Fruit fly (Drosophila melanogaster) ovary, adult (tissue): ENCODE data around the gene MnM.

Source experiments
- CG17801 ChIP-seq: fragments of 200-800 bp; optimal IDR thresholded peaks from 2 replicates; lab custom pipeline; 2019; ENCODE audit warnings: missing biosample characterization, mild to moderate bottlenecking, missing genetic modification characterization, moderate library complexity; ENCODE audit not compliant: partially characterized antibody

MnM gene

DNA sequence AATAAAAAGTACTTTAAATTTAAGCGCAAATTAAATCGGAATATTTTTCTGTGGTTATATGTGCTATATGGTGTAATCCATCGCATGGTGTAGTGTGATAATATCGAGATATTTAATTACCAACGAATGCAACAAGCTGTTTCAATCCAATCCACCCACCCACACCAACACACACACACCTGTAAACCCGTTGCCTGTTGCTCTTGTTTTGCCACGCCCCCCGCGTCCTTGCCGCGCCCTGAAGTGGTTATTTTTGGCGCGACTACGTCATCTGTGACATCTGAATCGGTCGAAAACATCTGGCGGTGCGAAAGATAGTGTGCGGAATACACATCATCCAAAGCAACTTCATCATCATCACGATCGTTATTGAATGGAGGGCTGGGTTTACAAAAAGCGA lies 13.0 kb downstream of the MnM start:
- TF ChIP-seq CG17801 (GFP tag; lab: Kevin White, UChicago): no peak

DNA sequence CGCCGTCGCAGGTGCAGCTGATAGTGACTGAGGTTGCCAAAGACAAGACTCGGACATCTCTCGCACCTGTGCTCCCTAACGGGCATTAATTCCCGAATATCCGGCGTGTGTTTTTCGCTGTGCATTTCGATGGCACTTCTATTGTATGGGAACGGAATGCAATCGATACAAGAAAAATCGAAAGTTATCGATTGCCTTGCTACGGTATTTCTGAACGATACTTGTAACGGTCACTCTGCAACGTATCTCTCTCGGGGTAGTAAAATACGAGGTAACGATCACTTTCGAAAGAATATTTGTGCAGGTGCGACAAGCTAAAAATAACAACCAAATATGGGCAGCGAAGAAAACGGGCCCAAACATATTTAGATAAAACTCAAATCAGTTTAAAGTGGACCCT lies 13.4 kb downstream of the MnM start, which contains the start of gene CG32280:
Gene CG32280, plus strand, starts transcription at position 231 of the 400 bp plus-strand sequence.
- peak; percentile 30 for TF ChIP-seq CG17801 (GFP tag; lab: Kevin White, UChicago)

dm6 chr3L:3162584-3162983 lies 15.8 kb downstream of the MnM start:
- no peak for TF ChIP-seq CG17801 (GFP tag; lab: Kevin White, UChicago)

dm6 chr3L:3161968-3162367 lies 16.4 kb downstream of the MnM start, which contains the start of gene rasp:
TSS of gene rasp (plus strand) at chr3L:3162180.
- TF ChIP-seq CG17801 (GFP tag; lab: Kevin White, UChicago): no peak

DNA sequence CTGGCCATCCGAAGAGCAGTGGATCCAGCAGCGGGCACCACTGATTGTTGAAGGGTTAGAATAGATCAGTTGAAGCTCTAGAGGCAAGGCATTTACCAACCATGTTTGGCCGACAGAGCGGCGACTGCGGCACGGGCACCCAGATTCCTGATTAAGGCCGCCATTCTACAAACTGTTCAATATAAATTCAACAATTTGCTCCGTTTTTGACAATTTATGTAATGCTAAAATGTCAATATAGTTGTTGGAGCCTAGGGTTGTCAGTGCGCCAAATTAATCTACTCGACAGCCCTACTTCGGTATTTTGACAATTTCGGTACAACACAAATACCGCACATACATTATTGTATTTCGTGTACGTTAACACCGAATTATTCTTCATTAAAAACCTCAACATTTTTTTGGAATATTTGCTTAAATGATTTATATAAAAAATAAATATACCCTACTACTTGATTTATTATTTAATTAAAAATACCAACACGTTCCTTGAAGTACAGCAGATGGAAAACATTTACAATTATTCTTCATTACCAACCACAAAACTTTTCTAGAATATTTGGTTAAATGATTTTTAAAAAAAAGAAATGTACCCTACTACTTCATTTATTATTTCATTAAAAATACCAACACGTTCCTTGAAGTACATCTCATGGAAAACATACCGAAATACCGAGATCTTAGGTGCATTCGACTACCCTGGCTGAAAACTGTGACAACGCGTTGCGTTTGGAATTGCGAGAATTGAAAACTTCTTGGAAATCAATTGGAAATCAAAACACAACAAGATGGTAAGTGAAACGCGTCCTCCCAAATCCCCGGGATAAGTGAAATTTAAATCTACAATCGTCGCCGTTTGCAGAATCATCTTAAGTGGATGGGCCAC lies 18.8 kb downstream of the MnM start, which contains the start of the genes ND-30 and CG15812:
Gene ND-30, minus strand, starts transcription at position 270 of the 886 bp plus-strand sequence.
Gene CG15812, plus strand, starts transcription at position 683 of the 886 bp plus-strand sequence.
- no peak for TF ChIP-seq CG17801 (GFP tag; lab: Kevin White, UChicago)

dm6 chr3L:3157651-3158050 lies 20.7 kb downstream of the MnM start:
- TF ChIP-seq CG17801 (GFP tag; lab: Kevin White, UChicago): no peak

- TF ChIP-seq CG17801 (GFP tag; lab: Kevin White, UChicago): no peak
Observed at dm6 chr3L:3150376-3150775, 28.0 kb downstream of the MnM start.

DNA sequence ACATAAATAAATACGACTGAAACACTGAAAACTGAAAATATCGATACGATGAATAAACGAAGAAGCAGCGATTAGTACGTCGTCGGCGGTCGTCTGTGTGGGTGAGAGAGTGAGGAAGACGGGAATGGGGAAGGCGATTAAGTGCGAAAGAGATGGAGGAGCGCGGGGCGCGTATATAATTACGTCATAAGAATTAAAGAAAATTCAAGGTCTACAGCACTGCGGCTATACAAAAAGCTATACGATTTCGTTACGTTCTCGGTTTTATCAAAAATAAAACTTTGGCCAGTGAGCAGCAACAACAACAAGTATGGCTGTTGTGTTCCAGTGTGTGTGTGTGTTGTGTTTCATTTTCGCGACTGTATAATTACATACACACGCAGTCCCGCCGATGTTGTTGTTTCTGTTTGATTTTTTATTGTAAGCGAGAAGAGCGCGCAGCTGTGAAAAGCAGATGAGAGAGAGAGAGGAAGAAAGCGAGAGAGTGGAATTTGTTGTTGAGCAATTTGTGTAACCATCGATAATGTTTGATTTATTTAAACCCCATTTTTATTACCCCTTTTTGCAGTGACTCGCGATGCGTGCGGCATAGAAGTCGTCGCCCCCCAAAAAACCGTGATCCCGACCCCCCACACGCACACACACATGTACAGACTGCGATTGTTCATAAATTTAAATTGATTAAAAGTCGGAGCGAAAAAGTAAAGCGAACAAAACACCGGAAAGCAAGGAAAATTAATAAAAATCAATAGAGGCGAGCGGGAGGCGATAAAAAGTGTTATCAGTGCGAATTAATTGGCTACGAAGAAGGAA lies 29.1 kb downstream of the MnM start:
- no peak for TF ChIP-seq CG17801 (GFP tag; lab: Kevin White, UChicago)

DNA sequence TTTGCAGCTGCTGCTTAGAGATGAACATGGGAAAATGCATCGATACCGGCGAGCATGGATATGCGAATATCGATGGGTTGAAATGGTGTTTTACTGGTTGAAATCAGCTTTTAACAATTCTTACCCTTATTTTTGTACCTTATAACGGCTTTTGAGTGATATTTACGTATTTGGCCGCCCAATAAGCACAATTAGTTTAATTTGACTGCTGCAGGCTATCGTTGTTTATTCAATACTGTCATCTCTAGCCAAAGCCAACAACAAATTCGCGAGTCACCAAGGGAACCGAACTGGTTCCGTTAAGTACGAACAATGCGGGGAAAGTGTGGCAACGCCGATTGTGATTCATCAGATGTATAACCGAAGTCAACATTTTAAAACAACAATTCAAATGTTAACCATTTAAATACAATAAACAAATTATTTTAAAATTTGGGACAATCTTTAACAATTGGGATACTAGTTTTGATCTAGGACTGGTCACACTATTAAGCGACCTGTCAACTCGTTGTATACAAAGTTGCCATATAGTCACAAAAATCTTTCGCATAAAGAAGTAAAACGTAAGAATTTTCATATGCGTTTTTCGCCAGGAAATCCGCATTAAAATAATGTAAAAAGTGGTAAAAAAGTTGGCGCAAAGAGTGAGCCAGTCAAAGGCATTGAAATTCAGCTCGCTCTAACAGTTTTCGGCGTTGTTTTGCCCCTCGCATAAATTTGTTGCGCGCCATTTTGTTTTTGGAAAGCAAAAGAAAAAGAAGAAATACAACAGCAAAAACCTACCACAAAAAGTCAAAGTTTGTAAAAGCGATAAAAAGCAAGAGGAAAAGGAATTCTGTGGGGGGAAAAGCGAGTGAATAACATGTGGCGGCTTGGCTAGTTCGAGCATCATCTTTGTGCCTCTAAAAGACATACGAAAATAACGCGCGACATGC lies 30.0 kb downstream of the MnM start, which contains the start of the genes Usp5 and BtbVII:
Gene Usp5, minus strand, starts transcription at position 234 of the 935 bp plus-strand sequence.
Gene BtbVII, plus strand, starts transcription at position 522 of the 935 bp plus-strand sequence.
- TF ChIP-seq CG17801 (GFP tag; lab: Kevin White, UChicago): peak; percentile 7

DNA sequence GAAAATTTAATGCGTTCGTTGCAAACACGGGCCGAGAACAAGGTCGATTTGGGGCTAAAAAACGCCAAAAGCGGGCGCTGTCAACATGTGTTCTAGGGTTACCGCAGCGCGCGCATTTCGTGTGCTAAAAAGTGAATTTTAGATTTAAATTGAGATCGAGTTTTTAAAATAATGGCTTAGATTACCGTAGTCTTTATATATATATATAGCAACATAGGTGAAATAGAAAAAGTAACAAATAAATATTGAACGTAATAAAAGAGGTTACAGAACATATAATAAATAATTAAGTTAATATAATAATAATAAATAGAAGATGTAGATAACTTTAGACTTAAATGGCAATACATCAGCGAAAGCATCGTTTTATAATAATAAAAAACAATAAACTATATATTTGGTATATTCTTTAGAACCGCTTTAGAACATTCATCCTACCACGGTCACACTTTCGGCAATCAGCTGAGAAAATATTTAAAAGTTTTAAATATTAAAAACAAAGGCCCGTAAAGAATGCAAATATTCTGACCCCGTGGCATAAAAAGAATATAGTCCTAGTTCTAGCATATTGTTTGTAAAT lies 34.9 kb downstream of the MnM start, which contains the start of the genes CG11537 and Alg2:
Gene CG11537, minus strand, starts transcription at position 75 of the 580 bp plus-strand sequence.
Gene Alg2, plus strand, starts transcription at position 426 of the 580 bp plus-strand sequence.
- TF ChIP-seq CG17801 (GFP tag; lab: Kevin White, UChicago): no peak

- TF ChIP-seq CG17801 (GFP tag; lab: Kevin White, UChicago): no peak
Observed at dm6 chr3L:3142516-3143382, 35.6 kb downstream of the MnM start.

- TF ChIP-seq CG17801 (GFP tag; lab: Kevin White, UChicago): no peak
Observed at dm6 chr3L:3141411-3141810, 37.0 kb downstream of the MnM start.
